Fruit fly (Drosophila melanogaster): ENCODE measurements around the gene CG33293.

CG33293 gene

DNA sequence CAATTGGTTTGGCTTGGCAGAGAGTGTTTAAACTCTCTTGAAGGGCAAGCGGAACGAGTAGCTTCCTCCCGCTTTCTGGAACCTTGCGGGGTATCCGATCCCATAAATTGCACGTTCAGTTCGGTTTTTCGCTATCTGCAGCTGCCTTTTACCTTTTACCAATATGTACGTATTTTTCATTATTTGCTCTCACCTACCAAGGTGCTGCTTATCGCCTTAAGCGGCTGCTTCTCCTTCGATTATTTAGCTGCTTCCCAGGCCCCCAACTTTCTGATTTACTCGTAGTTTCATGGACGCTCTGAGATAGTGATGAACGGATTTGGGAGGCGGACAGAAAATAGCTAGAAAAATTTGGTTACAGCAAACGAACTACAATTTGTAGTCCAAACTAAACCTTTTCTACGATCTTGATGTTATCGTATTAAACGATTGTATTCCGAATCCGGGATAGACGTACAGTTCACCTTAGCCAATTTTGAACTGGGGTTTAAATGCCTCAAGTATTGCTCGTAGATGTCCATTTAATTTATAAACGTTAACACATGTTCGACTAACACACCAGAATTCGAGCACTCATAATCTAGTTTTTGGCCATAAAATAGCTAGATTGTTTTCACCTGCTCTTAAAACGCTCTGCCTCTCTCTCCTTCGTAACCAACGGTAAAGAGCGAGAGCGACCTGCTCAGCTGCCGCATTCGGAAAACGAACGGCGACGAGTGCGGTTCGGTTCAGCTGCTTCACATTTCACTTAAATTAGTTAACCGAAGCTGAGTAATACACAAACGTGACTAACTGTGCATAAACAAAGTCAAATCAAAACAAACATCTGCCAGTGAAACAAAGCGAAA lies 23.9 kb upstream of the CG33293 start:
- TF ChIP-seq CG33017 (tag; optimal IDR thresholded peaks at IDR 0.05) (peak; percentile 22), CG7101 (tag; optimal IDR thresholded peaks at IDR 0.05) (peak; percentile 39), ovo (GFP tag; optimal IDR thresholded peaks at IDR 0.05) (peak; percentile 75), Clk (GFP tag; optimal IDR thresholded peaks at IDR 0.05) (no peak), CG12768 (GFP tag; optimal IDR thresholded peaks at IDR 0.05) (peak; percentile 27), bab1 (GFP tag; optimal IDR thresholded peaks at IDR 0.05) (peak; percentile 23), kay (GFP tag; ENCODE audit: borderline replicate concordance) (peak; percentile 83), tj (GFP tag; optimal IDR thresholded peaks at IDR 0.05) (peak; percentile 12), Mnt (GFP tag; optimal IDR thresholded peaks at IDR 0.05) (peak; percentile 52), cic (GFP tag; optimal IDR thresholded peaks at IDR 0.05) (peak; percentile 77), CG14711 (tag; optimal IDR thresholded peaks at IDR 0.05) (peak; percentile 1), pad (GFP tag; optimal IDR thresholded peaks at IDR 0.05) (peak; percentile 95), CG11617 (GFP tag; optimal IDR thresholded peaks at IDR 0.05) (peak; percentile 72), CG7045 (GFP tag; optimal IDR thresholded peaks at IDR 0.05) (no peak), toe (GFP tag; optimal IDR thresholded peaks at IDR 0.05) (peak; percentile 18), Hr96 (GFP tag; optimal IDR thresholded peaks at IDR 0.05) (peak; percentile 66), cnc (optimal IDR thresholded peaks at IDR 0.05) (no peak), Crg-1 (GFP tag; optimal IDR thresholded peaks at IDR 0.05) (no peak), CG5204 (GFP tag; optimal IDR thresholded peaks at IDR 0.05) (no peak), CG1620 (GFP tag; optimal IDR thresholded peaks at IDR 0.05) (peak; percentile 29)

DNA sequence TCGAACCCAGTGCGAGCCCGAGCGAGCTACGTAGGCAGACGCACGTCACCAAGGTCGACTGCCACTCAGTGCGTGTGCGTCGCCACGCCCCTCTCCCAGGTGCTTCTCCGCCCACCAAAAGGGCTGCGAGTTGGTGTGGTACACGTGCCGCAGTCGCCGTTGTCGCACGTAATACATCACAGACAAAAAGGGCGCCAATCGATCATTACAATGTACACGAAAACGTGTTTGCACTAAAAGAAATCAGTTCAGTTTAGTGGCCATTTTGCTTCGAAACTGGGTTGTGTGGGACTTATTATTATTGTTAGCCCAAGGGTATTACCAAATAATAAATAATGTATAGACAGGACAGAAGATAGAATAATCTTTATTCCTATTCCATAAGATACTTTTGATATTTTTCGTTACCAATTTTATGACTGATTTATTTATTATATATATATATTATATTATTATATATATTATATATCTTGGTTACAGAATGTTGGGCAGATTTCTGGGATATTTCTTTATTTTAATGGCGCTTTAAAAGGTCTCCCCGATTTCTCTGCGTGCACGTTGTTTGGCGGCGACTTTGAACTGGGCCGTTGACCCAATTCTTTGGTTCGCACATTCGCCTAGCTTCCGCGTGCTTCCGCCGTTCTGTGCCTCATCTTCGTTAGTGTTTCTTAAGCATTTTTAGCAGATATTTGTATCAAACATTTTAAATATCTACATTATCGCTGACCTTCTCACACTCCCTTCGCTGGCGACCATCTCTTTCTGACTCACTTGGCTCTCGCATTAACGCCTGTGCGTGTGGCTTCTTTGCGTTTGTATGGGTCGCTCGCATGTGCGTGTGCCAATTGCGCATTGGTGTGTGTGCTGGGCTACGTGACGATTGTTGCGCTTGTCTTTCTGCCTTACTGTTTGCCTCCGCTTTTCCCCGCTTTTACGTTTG lies 23.0 kb upstream of the CG33293 start:
- TF ChIP-seq pad (GFP tag; optimal IDR thresholded peaks at IDR 0.05), result peak; percentile 97
- TF ChIP-seq Clk (GFP tag; optimal IDR thresholded peaks at IDR 0.05), result no peak
- peak; percentile 87 for TF ChIP-seq cic (GFP tag; optimal IDR thresholded peaks at IDR 0.05)
- no peak for TF ChIP-seq tj (GFP tag; optimal IDR thresholded peaks at IDR 0.05)
- no peak for TF ChIP-seq CG1620 (GFP tag; optimal IDR thresholded peaks at IDR 0.05)
- TF ChIP-seq CG12768 (GFP tag; optimal IDR thresholded peaks at IDR 0.05), result peak; percentile 7
- TF ChIP-seq CG5204 (GFP tag; optimal IDR thresholded peaks at IDR 0.05), result no peak
- TF ChIP-seq Mnt (GFP tag; optimal IDR thresholded peaks at IDR 0.05), result peak; percentile 15
- no peak for TF ChIP-seq ovo (GFP tag; optimal IDR thresholded peaks at IDR 0.05)
- no peak for TF ChIP-seq cnc (optimal IDR thresholded peaks at IDR 0.05)
- no peak for TF ChIP-seq Crg-1 (GFP tag; optimal IDR thresholded peaks at IDR 0.05)
- TF ChIP-seq CG33017 (tag; optimal IDR thresholded peaks at IDR 0.05), result no peak
- TF ChIP-seq CG7101 (tag; optimal IDR thresholded peaks at IDR 0.05), result peak; percentile 42
- TF ChIP-seq CG14711 (tag; optimal IDR thresholded peaks at IDR 0.05), result peak; percentile 50
- no peak for TF ChIP-seq bab1 (GFP tag; optimal IDR thresholded peaks at IDR 0.05)
- peak; percentile 95 for TF ChIP-seq kay (GFP tag; ENCODE audit: borderline replicate concordance)
- TF ChIP-seq CG11617 (GFP tag; optimal IDR thresholded peaks at IDR 0.05), result peak; percentile 60
- no peak for TF ChIP-seq toe (GFP tag; optimal IDR thresholded peaks at IDR 0.05)
- no peak for TF ChIP-seq Hr96 (GFP tag; optimal IDR thresholded peaks at IDR 0.05)
- TF ChIP-seq CG7045 (GFP tag; optimal IDR thresholded peaks at IDR 0.05), result peak; percentile 12

DNA sequence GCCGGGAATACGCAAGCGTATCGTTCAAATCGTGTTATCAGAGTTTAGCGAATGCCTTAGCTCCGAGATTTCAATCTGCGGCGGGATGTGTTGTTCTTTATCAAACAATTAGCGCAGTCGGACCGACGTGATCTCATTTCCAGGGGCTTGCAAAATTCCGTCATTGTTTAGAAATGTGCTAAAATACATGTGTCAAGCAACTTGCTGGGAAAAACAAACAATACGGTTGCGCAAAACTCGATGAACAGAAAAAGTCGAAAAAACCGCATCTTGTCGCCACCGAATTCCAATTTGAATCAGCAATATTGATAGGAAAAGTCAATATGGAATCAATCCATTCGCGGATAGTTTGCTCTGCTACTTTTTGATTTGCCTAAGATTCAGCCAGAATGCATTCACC lies 22.1 kb upstream of the CG33293 start, which contains the start of gene Tim17a2:
TSS of gene Tim17a2 (minus strand) at position 101 of the 400 bp plus-strand sequence.
- no peak for TF ChIP-seq Clk (GFP tag; optimal IDR thresholded peaks at IDR 0.05)
- TF ChIP-seq tj (GFP tag; optimal IDR thresholded peaks at IDR 0.05), result no peak
- no peak for TF ChIP-seq cic (GFP tag; optimal IDR thresholded peaks at IDR 0.05)
- no peak for TF ChIP-seq CG11617 (GFP tag; optimal IDR thresholded peaks at IDR 0.05)
- no peak for TF ChIP-seq CG7045 (GFP tag; optimal IDR thresholded peaks at IDR 0.05)
- TF ChIP-seq kay (GFP tag; ENCODE audit: borderline replicate concordance), result no peak
- TF ChIP-seq Mnt (GFP tag; optimal IDR thresholded peaks at IDR 0.05), result no peak
- no peak for TF ChIP-seq CG1620 (GFP tag; optimal IDR thresholded peaks at IDR 0.05)
- no peak for TF ChIP-seq Hr96 (GFP tag; optimal IDR thresholded peaks at IDR 0.05)

DNA sequence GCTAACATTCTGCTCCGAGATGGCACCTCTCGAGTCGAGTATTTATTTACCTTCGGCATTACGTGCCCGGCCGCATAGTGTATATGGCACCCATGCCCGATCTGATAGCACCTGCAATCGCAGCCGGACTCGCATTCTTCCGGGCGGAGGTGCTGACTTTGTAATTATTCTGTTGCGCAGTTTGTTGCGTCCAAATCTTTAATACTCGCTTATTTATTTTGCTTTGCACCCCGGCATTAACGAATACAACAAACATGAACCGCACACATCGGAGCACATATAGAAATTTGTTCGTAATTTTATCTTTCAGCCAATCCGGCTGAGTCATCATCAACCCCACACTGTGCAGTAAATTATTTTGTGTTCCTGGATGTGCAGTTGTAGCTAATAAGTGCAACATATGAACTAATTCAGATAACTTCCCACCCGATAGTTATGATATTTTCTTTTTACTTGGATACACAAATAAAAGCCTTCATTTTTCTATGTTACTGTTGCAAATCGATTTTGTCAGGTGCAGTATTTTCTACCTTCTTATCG lies 21.5 kb upstream of the CG33293 start:
- TF ChIP-seq Crg-1 (GFP tag; optimal IDR thresholded peaks at IDR 0.05), result peak; percentile 27
- no peak for TF ChIP-seq Hr96 (GFP tag; optimal IDR thresholded peaks at IDR 0.05)
- peak; percentile 14 for TF ChIP-seq CG12768 (GFP tag; optimal IDR thresholded peaks at IDR 0.05)
- TF ChIP-seq CG5204 (GFP tag; optimal IDR thresholded peaks at IDR 0.05), result no peak
- TF ChIP-seq bab1 (GFP tag; optimal IDR thresholded peaks at IDR 0.05), result no peak
- TF ChIP-seq CG33017 (tag; optimal IDR thresholded peaks at IDR 0.05), result peak; percentile 28
- TF ChIP-seq cic (GFP tag; optimal IDR thresholded peaks at IDR 0.05), result peak; percentile 76
- TF ChIP-seq ovo (GFP tag; optimal IDR thresholded peaks at IDR 0.05), result peak; percentile 36
- TF ChIP-seq CG7101 (tag; optimal IDR thresholded peaks at IDR 0.05), result peak; percentile 20
- TF ChIP-seq cnc (optimal IDR thresholded peaks at IDR 0.05), result peak in 1 of 2 experiments; percentile 70
- TF ChIP-seq CG11617 (GFP tag; optimal IDR thresholded peaks at IDR 0.05), result no peak
- TF ChIP-seq pad (GFP tag; optimal IDR thresholded peaks at IDR 0.05), result no peak
- TF ChIP-seq CG14711 (tag; optimal IDR thresholded peaks at IDR 0.05), result no peak
- peak; percentile 83 for TF ChIP-seq tj (GFP tag; optimal IDR thresholded peaks at IDR 0.05)
- peak; percentile 96 for TF ChIP-seq kay (GFP tag; ENCODE audit: borderline replicate concordance)
- no peak for TF ChIP-seq Clk (GFP tag; optimal IDR thresholded peaks at IDR 0.05)
- TF ChIP-seq toe (GFP tag; optimal IDR thresholded peaks at IDR 0.05), result no peak
- no peak for TF ChIP-seq CG7045 (GFP tag; optimal IDR thresholded peaks at IDR 0.05)
- TF ChIP-seq Mnt (GFP tag; optimal IDR thresholded peaks at IDR 0.05), result peak; percentile 55
- peak; percentile 4 for TF ChIP-seq CG1620 (GFP tag; optimal IDR thresholded peaks at IDR 0.05)
